Fruit fly (Drosophila melanogaster) whole organism, embryonic: ENCODE measurements around the gene Mbs.

Source experiments
- Adf1 ChIP-seq: fragments of 200-800 bp; sonication (Bioruptor generic); IDR thresholded peaks from 2 replicates; pipeline ENCODE4 v1.3.6; 2022; ENCODE audit warnings: missing biosample characterization, missing genetic modification characterization
- Awh ChIP-seq: fragments of 200-800 bp; sonication (Bioruptor generic); IDR thresholded peaks from 2 replicates; pipeline ENCODE4, ENCODE4 v1.3.6; 2022; ENCODE audit warnings: missing biosample characterization, missing genetic modification characterization
- CG10147 ChIP-seq: fragments of 200-800 bp; sonication (Bioruptor generic); optimal IDR thresholded peaks from 2 replicates; lab custom pipeline; 2019; ENCODE audit warnings: missing biosample characterization, mild to moderate bottlenecking, missing genetic modification characterization, moderate library complexity
- CG12155 ChIP-seq: fragments of 200-800 bp; sonication (Bioruptor generic); optimal IDR thresholded peaks from 3 replicates; lab custom pipeline; 2016; ENCODE audit warnings: missing biosample characterization, missing genetic modification characterization
- CG14667 ChIP-seq: fragments of 200-800 bp; sonication (Bioruptor generic); IDR thresholded peaks from 2 replicates; pipeline ENCODE4 v1.3.6; 2022; ENCODE audit warnings: missing biosample characterization, missing genetic modification characterization
- CG1529 ChIP-seq: fragments of 200-800 bp; sonication (Bioruptor generic); optimal IDR thresholded peaks from 3 replicates; lab custom pipeline; 2018; ENCODE audit warnings: missing biosample characterization, missing genetic modification characterization
- CG16815 ChIP-seq: fragments of 200-800 bp; sonication (Bioruptor generic); optimal IDR thresholded peaks from 3 replicates; lab custom pipeline; 2017; ENCODE audit warnings: missing biosample characterization, mild to moderate bottlenecking, missing genetic modification characterization
- CG17568 ChIP-seq: fragments of 200-800 bp; sonication (Bioruptor generic); optimal IDR thresholded peaks from 2 replicates; lab custom pipeline; 2018; ENCODE audit warnings: missing biosample characterization, mild to moderate bottlenecking, missing genetic modification characterization, moderate library complexity
- CG17912 ChIP-seq: fragments of 200-800 bp; sonication (Bioruptor generic); optimal IDR thresholded peaks from 2 replicates; lab custom pipeline; 2018; ENCODE audit warnings: missing biosample characterization, mild to moderate bottlenecking, missing genetic modification characterization
- CG18599 ChIP-seq: fragments of 200-800 bp; sonication (Bioruptor generic); optimal IDR thresholded peaks from 3 replicates; lab custom pipeline; 2017; ENCODE audit warnings: missing biosample characterization, missing genetic modification characterization, mild to moderate bottlenecking, moderate library complexity, missing genetic modification reagents
- CG3163 ChIP-seq: fragments of 200-800 bp; sonication (Bioruptor generic); optimal IDR thresholded peaks from 3 replicates; lab custom pipeline; 2016; ENCODE audit warnings: missing biosample characterization, missing genetic modification characterization
- CG32767 ChIP-seq: fragments of 200-800 bp; sonication (Bioruptor generic); IDR thresholded peaks from 2 replicates; pipeline ENCODE4 v1.3.6; 2022; ENCODE audit warnings: missing biosample characterization, missing genetic modification characterization
- CG5245 ChIP-seq: fragments of 200-800 bp; sonication (Bioruptor generic); optimal IDR thresholded peaks from 3 replicates; lab custom pipeline; 2016; ENCODE audit warnings: missing biosample characterization, missing genetic modification characterization
- CG6683 ChIP-seq: fragments of 200-800 bp; sonication (Bioruptor generic); optimal IDR thresholded peaks from 2 replicates; lab custom pipeline; 2017; ENCODE audit warnings: missing biosample characterization, mild to moderate bottlenecking, missing genetic modification characterization, missing genetic modification reagents
- CG6813 ChIP-seq: fragments of 200-800 bp; sonication (Bioruptor generic); optimal IDR thresholded peaks from 2 replicates; lab custom pipeline; 2017; ENCODE audit warnings: missing biosample characterization, missing genetic modification characterization, mild to moderate bottlenecking, moderate library complexity, missing genetic modification reagents
- CG7963 ChIP-seq: fragments of 200-800 bp; sonication (Bioruptor generic); IDR thresholded peaks from 3 replicates; pipeline ENCODE4 v1.3.6; 2022; ENCODE audit warnings: missing biosample characterization, missing genetic modification characterization; ENCODE audit not compliant: partially characterized antibody
- CG8290 ChIP-seq, 3 experiments: fragments of 200-800 bp; sonication (Bioruptor generic); optimal IDR thresholded peaks; 2 replicates each; lab custom pipeline; 2016 to 2019; ENCODE audit warnings: missing biosample characterization in 3 of 3, missing genetic modification characterization in 3 of 3, mild to moderate bottlenecking in 2 of 3, moderate library complexity in 1 of 3
- CG8478 ChIP-seq: fragments of >200 bp; optimal IDR thresholded peaks from 2 replicates; lab custom pipeline; 2018
- Dip3 ChIP-seq: fragments of 200-800 bp; sonication (Bioruptor generic); optimal IDR thresholded peaks from 3 replicates; lab custom pipeline; 2016; ENCODE audit warnings: missing biosample characterization, missing genetic modification characterization
- E2f1 ChIP-seq: fragments of 200-800 bp; sonication (Bioruptor generic); IDR thresholded peaks from 2 replicates; pipeline ENCODE4 v1.3.6; 2022; ENCODE audit warnings: missing biosample characterization, missing genetic modification characterization
- Eip74EF ChIP-seq, 2 experiments: fragments of 200-800 bp in 1 of 2; fragments of >200 bp in 1 of 2; sonication (Bioruptor generic) in 1 of 2; optimal IDR thresholded peaks; 2 replicates each; lab custom pipeline; 2017 to 2019; ENCODE audit warnings: missing biosample characterization in 2 of 2, missing genetic modification characterization in 2 of 2, mild to moderate bottlenecking in 1 of 2, moderate library complexity in 1 of 2
- Gug ChIP-seq: fragments of 200-800 bp; sonication (Bioruptor generic); IDR thresholded peaks from 4 replicates; pipeline ENCODE4 v1.3.6; 2022; ENCODE audit warnings: missing biosample characterization, missing genetic modification characterization
- Lhr ChIP-seq: fragments of 200-800 bp; sonication (Bioruptor generic); optimal IDR thresholded peaks from 3 replicates; lab custom pipeline; 2017; ENCODE audit warnings: mild to moderate bottlenecking, missing biosample characterization, missing genetic modification reagents, missing genetic modification characterization
- Max ChIP-seq: fragments of 200-800 bp; sonication (Bioruptor generic); optimal IDR thresholded peaks from 2 replicates; lab custom pipeline; 2016; ENCODE audit warnings: missing biosample characterization, mild to moderate bottlenecking, missing genetic modification characterization
- Nf-YB ChIP-seq: fragments of 200-800 bp; sonication (Bioruptor generic); optimal IDR thresholded peaks from 3 replicates; lab custom pipeline; 2019; ENCODE audit warnings: missing biosample characterization, mild to moderate bottlenecking, missing genetic modification characterization, moderate library complexity
- Optix ChIP-seq: fragments of 200-800 bp; sonication (Bioruptor generic); IDR thresholded peaks from 3 replicates; pipeline ENCODE4 v1.3.6; 2022; ENCODE audit warnings: missing biosample characterization, missing genetic modification characterization
- Ptx1 ChIP-seq: fragments of 200-800 bp; sonication (Bioruptor generic); IDR thresholded peaks from 2 replicates; pipeline ENCODE4 v1.3.6; 2022; ENCODE audit warnings: missing biosample characterization, missing genetic modification characterization
- Ravus ChIP-seq: fragments of 200-800 bp; sonication (Bioruptor generic); IDR thresholded peaks from 2 replicates; pipeline ENCODE4 v1.3.6; 2022; ENCODE audit warnings: missing biosample characterization, missing genetic modification characterization
- Stat92E ChIP-seq, 3 experiments: fragments of >200 bp in 2 of 3; fragments of 200-800 bp in 1 of 3; sonication (Bioruptor generic) in 1 of 3; optimal IDR thresholded peaks; 2 replicates each; lab custom pipeline; 2017 to 2019; ENCODE audit warnings: missing biosample characterization in 3 of 3, missing genetic modification characterization in 3 of 3, mild to moderate bottlenecking in 1 of 3, moderate library complexity in 1 of 3
- Xrp1 ChIP-seq: fragments of 200-800 bp; sonication (Bioruptor generic); IDR thresholded peaks from 2 replicates; pipeline ENCODE4 v1.3.6; 2022; ENCODE audit warnings: missing biosample characterization, missing genetic modification characterization
- YL-1 ChIP-seq: fragments of 200-800 bp; sonication (Bioruptor generic); optimal IDR thresholded peaks from 3 replicates; lab custom pipeline; 2017; ENCODE audit warnings: missing biosample characterization, mild to moderate bottlenecking, missing genetic modification characterization
- caup ChIP-seq: fragments of 200-800 bp; sonication (Bioruptor generic); optimal IDR thresholded peaks from 3 replicates; lab custom pipeline; 2017; ENCODE audit warnings: missing biosample characterization, mild to moderate bottlenecking, missing genetic modification characterization, moderate library complexity; ENCODE audit not compliant: severe bottlenecking
- ci ChIP-seq: fragments of 200-800 bp; sonication (Bioruptor generic); IDR thresholded peaks from 3 replicates; pipeline ENCODE4 v1.3.6; 2022; ENCODE audit warnings: missing biosample characterization, missing genetic modification characterization
- danr ChIP-seq: fragments of 200-800 bp; sonication (Bioruptor generic); IDR thresholded peaks from 2 replicates; pipeline ENCODE4 v1.3.6; 2022; ENCODE audit warnings: missing biosample characterization, missing genetic modification characterization
- disco-r ChIP-seq: fragments of 200-800 bp; sonication (Bioruptor generic); optimal IDR thresholded peaks from 2 replicates; lab custom pipeline; 2016; ENCODE audit warnings: missing biosample characterization, missing genetic modification characterization
- emc ChIP-seq: fragments of 200-800 bp; sonication (Bioruptor generic); optimal IDR thresholded peaks from 2 replicates; lab custom pipeline; 2016; ENCODE audit warnings: missing biosample characterization, missing genetic modification characterization
- exex ChIP-seq: fragments of 200-800 bp; sonication (Bioruptor generic); optimal IDR thresholded peaks from 4 replicates; lab custom pipeline; 2018; ENCODE audit warnings: missing biosample characterization, mild to moderate bottlenecking, missing genetic modification characterization, moderate library complexity
- ftz-f1 ChIP-seq: fragments of 200-800 bp; sonication (Bioruptor generic); optimal IDR thresholded peaks from 2 replicates; lab custom pipeline; 2016; ENCODE audit warnings: missing biosample characterization, missing genetic modification characterization
- gfzf ChIP-seq: fragments of 200-800 bp; sonication (Bioruptor generic); optimal IDR thresholded peaks from 2 replicates; lab custom pipeline; 2016; ENCODE audit warnings: missing biosample characterization, mild to moderate bottlenecking, missing genetic modification characterization, moderate library complexity
- gt ChIP-seq: fragments of 200-800 bp; sonication (Bioruptor generic); IDR thresholded peaks from 2 replicates; pipeline ENCODE4 v1.3.6; 2022; ENCODE audit warnings: missing biosample characterization, missing genetic modification characterization
- ham ChIP-seq: fragments of 200-800 bp; sonication (Bioruptor generic); IDR thresholded peaks from 2 replicates; pipeline ENCODE4 v1.3.6; 2022; ENCODE audit warnings: missing biosample characterization, missing genetic modification characterization
- jing ChIP-seq: fragments of 200-800 bp; sonication (Bioruptor generic); optimal IDR thresholded peaks from 2 replicates; lab custom pipeline; 2018; ENCODE audit warnings: missing biosample characterization, mild to moderate bottlenecking, missing genetic modification characterization
- lab ChIP-seq: fragments of 200-800 bp; sonication (Bioruptor generic); optimal IDR thresholded peaks from 3 replicates; lab custom pipeline; 2017; ENCODE audit warnings: missing biosample characterization, missing genetic modification characterization, mild to moderate bottlenecking, moderate library complexity, missing genetic modification reagents
- lola ChIP-seq, 3 experiments: fragments of >200 bp in 2 of 3; fragments of 200-800 bp in 1 of 3; sonication (Bioruptor generic) in 1 of 3; optimal IDR thresholded peaks; 2 replicates each; lab custom pipeline; 2017 to 2019; ENCODE audit warnings: missing biosample characterization in 3 of 3, missing genetic modification characterization in 3 of 3, mild to moderate bottlenecking in 1 of 3, moderate library complexity in 1 of 3
- prd ChIP-seq, 3 experiments: fragments of >200 bp in 2 of 3; fragments of 200-800 bp in 1 of 3; sonication (Bioruptor generic) in 1 of 3; optimal IDR thresholded peaks in 2 of 3; IDR thresholded peaks in 1 of 3; 2 replicates in 2 of 3; 3 replicates in 1 of 3; pipeline versions ENCODE4 v1.3.6 to Lab custom; 2017 to 2022; ENCODE audit warnings: missing biosample characterization in 1 of 3, missing genetic modification characterization in 1 of 3
- unpg ChIP-seq: fragments of 200-800 bp; sonication (Bioruptor generic); optimal IDR thresholded peaks from 3 replicates; lab custom pipeline; 2018; ENCODE audit warnings: missing biosample characterization, mild to moderate bottlenecking, missing genetic modification characterization, moderate library complexity
- usp ChIP-seq: fragments of >200 bp; optimal IDR thresholded peaks from 2 replicates; lab custom pipeline; 2017; ENCODE audit warnings: missing biosample characterization, missing genetic modification characterization

The Mbs gene

DNA sequence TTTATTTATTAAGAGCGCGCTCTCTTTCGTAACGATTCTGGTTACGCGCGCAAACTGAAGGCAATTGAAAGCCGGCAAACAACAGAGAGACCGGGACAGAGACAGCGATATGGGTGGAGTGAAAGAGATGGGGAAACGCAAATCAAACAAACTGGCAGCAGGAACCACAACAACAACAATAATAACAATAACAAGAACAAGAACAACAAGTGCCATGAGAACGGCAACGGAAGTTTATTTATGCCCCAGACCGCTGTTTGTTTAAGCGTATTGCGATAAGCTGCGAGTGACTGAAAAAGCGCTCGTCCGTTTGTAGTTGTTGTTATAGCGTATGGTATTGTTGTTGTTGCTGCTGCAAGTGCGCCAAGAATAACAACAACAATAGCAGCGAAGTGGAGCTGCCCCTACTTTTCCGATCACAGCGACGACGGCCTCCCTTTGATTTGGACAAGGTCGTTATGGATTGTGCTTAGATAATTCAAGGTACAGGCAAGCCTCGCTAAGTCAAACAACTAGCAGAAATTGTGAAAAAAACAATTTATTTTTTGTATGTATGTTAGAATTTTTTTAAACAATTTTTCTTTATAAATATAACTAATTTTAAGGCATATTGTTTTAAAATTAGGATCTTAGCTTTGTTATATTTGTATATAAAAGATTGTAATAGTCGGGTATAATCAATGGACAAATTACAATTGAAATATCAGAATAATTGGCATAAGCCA lies 25.5 kb upstream of the Mbs start (continued):
- TF ChIP-seq YL-1 (GFP tag; lab: Kevin White, UChicago) = peak; percentile 31
- TF ChIP-seq gt = no peak
- peak; percentile 64; the same call in 1 of the 2 replicates for TF ChIP-seq E2f1
- TF ChIP-seq Stat92E (GFP tag; optimal IDR thresholded peaks at IDR 0.05; lab: Kevin White, UChicago) = no peak
- peak; percentile 61; the same call in 1 of the 3 replicates for TF ChIP-seq Optix
- TF ChIP-seq CG12155 = no peak
- no peak for TF ChIP-seq gfzf
- no peak for TF ChIP-seq jing (GFP tag; lab: Kevin White, UChicago)
- TF ChIP-seq prd (optimal IDR thresholded peaks at IDR 0.05; lab: Kevin White, UChicago) = no peak
- peak; percentile 27; the same call in 2 of the 3 replicates for TF ChIP-seq prd (GFP tag; IDR thresholded peaks at IDR 0.05; lab: Robert Waterston, UW)
- TF ChIP-seq Awh = peak; percentile 72; the same call in 1 of the 2 replicates
- TF ChIP-seq usp (GFP tag; lab: Kevin White, UChicago) = no peak
- peak; percentile 78 for TF ChIP-seq lab

- TF ChIP-seq CG5245 (no peak), Max (GFP tag; lab: Kevin White, UChicago) (peak; percentile 3), CG18599 (GFP tag; lab: Kevin White, UChicago) (peak; percentile 7), CG32767 (GFP tag; lab: Robert Waterston, UW) (0 out of 2 replicates have a peak, but pooled peaks have one; percentile 18), CG6683 (GFP tag; lab: Kevin White, UChicago) (peak; percentile 1), Eip74EF (GFP tag; optimal IDR thresholded peaks at IDR 0.05; lab: Kevin White, UChicago) (peak in 1 of 2 experiments; percentile 14), CG16815 (no peak), Nf-YB (GFP tag; lab: Kevin White, UChicago) (peak; percentile 47), CG8290 (GFP tag; optimal IDR thresholded peaks at IDR 0.05; lab: Kevin White, UChicago) (no peak), CG8290 (tag; optimal IDR thresholded peaks at IDR 0.05; lab: Kevin White, UChicago) (peak in 1 of 2 experiments; percentile 65), CG3163 (GFP tag; lab: Kevin White, UChicago) (peak; percentile 44), exex (tag; lab: Kevin White, UChicago) (no peak), CG10147 (GFP tag; lab: Kevin White, UChicago) (no peak), CG7963 (GFP tag; lab: Robert Waterston, UW) (no peak), Gug (GFP tag; lab: Robert Waterston, UW) (peak; percentile 24; the same call in 1 of the 4 replicates), Lhr (GFP tag; lab: Kevin White, UChicago) (peak; percentile 12), CG6813 (peak; percentile 78), ci (GFP tag; lab: Robert Waterston, UW) (peak; percentile 60; the same call in 2 of the 3 replicates), CG1529 (GFP tag; lab: Kevin White, UChicago) (peak; percentile 26), Dip3 (GFP tag; lab: Kevin White, UChicago) (no peak), unpg (GFP tag; lab: Kevin White, UChicago) (peak; percentile 34), lola (GFP tag; optimal IDR thresholded peaks at IDR 0.05; lab: Kevin White, UChicago) (peak in 1 of 3 experiments; percentile 7), Xrp1 (GFP tag; lab: Robert Waterston, UW) (peak; percentile 63), ftz-f1 (GFP tag; lab: Kevin White, UChicago) (no peak), emc (GFP tag; lab: Kevin White, UChicago) (no peak), Ravus (GFP tag; lab: Robert Waterston, UW) (no peak), CG17568 (GFP tag; lab: Kevin White, UChicago) (peak; percentile 70), danr (no peak), caup (GFP tag; lab: Kevin White, UChicago) (peak; percentile 35), Ptx1 (peak; percentile 48), disco-r (GFP tag; lab: Kevin White, UChicago) (no peak), Adf1 (GFP tag; lab: Robert Waterston, UW) (no peak), CG17912 (GFP tag; lab: Kevin White, UChicago) (no peak), CG8478 (lab: Kevin White, UChicago) (no peak), CG14667 (GFP tag; lab: Robert Waterston, UW) (no peak), ham (GFP tag; lab: Robert Waterston, UW) (0 out of 2 replicates have a peak, but pooled peaks have one; percentile 17)
Observed at dm6 chr3L:16027163-16027633, 24.6 kb upstream of the Mbs start.
